Fruit fly (Drosophila melanogaster): Measurements from ENCODE around the gene wat.

The wat gene

DNA sequence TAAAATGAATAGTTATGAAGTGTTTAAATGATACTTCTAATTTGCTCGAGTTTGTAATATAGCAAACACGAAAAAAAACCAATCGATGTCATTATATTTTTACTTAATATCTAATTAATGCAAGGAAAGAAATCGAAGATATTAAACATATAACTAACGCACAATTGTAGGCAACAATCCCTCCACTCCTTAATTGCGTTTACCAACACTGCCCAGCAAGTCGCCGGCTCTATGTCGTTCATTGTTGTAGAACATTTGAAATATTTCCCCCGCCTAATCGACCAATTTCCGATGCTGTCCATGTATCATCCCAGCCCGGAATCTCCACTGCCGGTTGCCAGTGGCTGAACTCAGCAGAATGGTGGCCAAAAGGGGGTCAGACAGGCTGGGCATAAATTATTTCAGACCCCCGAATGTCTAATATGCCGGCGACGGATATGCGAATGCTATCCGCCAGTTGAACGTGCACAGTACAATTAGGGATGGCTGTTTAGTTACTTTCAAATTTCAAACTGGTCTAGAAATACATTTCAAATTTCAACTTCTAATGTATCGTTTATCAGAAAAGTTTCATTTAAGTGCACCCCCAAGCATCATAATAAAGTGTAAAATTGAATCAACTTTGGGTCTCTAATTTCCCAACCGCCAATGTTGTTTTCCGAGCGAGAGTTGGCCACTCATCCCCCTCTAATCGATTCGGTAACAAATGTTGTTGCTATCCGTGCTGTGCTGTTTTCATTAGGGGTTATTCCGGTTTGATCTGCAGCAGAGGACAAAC, 48.4 kb upstream of the wat start (continued):
- TF ChIP-seq CG3281 (GFP tag; optimal IDR thresholded peaks at IDR 0.05) (peak; percentile 49), al (GFP tag; IDR thresholded peaks at IDR 0.05) (no peak), CG6765 (GFP tag; optimal IDR thresholded peaks at IDR 0.05) (no peak), CG12744 (GFP tag; optimal IDR thresholded peaks at IDR 0.05) (no peak), tin (GFP tag; optimal IDR thresholded peaks at IDR 0.05) (peak; percentile 15), luna (GFP tag; optimal IDR thresholded peaks at IDR 0.05) (no peak), CG30403 (GFP tag; optimal IDR thresholded peaks at IDR 0.05) (peak; percentile 34), CG9727 (GFP tag; optimal IDR thresholded peaks at IDR 0.05) (peak; percentile 57), CG13296 (GFP tag; optimal IDR thresholded peaks at IDR 0.05) (peak; percentile 43), maf-S (GFP tag; optimal IDR thresholded peaks at IDR 0.05) (peak; percentile 30), CG12769 (tag; optimal IDR thresholded peaks at IDR 0.05) (peak; percentile 80), CG2120 (GFP tag; optimal IDR thresholded peaks at IDR 0.05) (peak; percentile 69), CG1792 (GFP tag; optimal IDR thresholded peaks at IDR 0.05) (no peak), bab2 (GFP tag; optimal IDR thresholded peaks at IDR 0.05) (peak; percentile 45), nmo (GFP tag; optimal IDR thresholded peaks at IDR 0.05) (peak; percentile 27), CG32772 (GFP tag; IDR thresholded peaks at IDR 0.05) (peak; percentile 43), gfzf (GFP tag; optimal IDR thresholded peaks at IDR 0.05) (no peak), corto (GFP tag; optimal IDR thresholded peaks at IDR 0.05) (peak; percentile 29), unpg (GFP tag; optimal IDR thresholded peaks at IDR 0.05) (peak; percentile 16), CG3407 (GFP tag; optimal IDR thresholded peaks at IDR 0.05) (no peak), HmgZ (tag; optimal IDR thresholded peaks at IDR 0.05) (peak; percentile 10), C15 (GFP tag; IDR thresholded peaks at IDR 0.05) (no peak), CG11093 (GFP tag; IDR thresholded peaks at IDR 0.05) (0 out of 3 replicates have a peak, but pooled peaks have one; percentile 15), scrt (GFP tag; optimal IDR thresholded peaks at IDR 0.05) (peak; percentile 22), CG4820 (GFP tag; optimal IDR thresholded peaks at IDR 0.05) (no peak), Gug (GFP tag; IDR thresholded peaks at IDR 0.05) (peak; percentile 7; the same call in 2 of the 4 replicates), ci (GFP tag; IDR thresholded peaks at IDR 0.05) (0 out of 3 replicates have a peak, but pooled peaks have one; percentile 61), CG31441 (GFP tag; IDR thresholded peaks at IDR 0.05) (peak; percentile 32; the same call in 1 of the 2 replicates), Bteb2 (GFP tag; optimal IDR thresholded peaks at IDR 0.05) (peak; percentile 16), Nf-YB (GFP tag; optimal IDR thresholded peaks at IDR 0.05) (no peak), CG9609 (GFP tag; optimal IDR thresholded peaks at IDR 0.05) (no peak), Rfx (GFP tag; IDR thresholded peaks at IDR 0.05) (peak; percentile 72), CG1529 (GFP tag; optimal IDR thresholded peaks at IDR 0.05) (no peak), CG9215 (GFP tag; IDR thresholded peaks at IDR 0.05) (peak; percentile 31; the same call in 1 of the 2 replicates), CG2712 (tag; optimal IDR thresholded peaks at IDR 0.05) (peak; percentile 42), NC2β (GFP tag; optimal IDR thresholded peaks at IDR 0.05) (no peak), CG4328 (GFP tag; optimal IDR thresholded peaks at IDR 0.05) (no peak), dati (GFP tag; IDR thresholded peaks at IDR 0.05) (no peak), CG12299 (tag; optimal IDR thresholded peaks at IDR 0.05) (peak; percentile 16), ab (GFP tag; optimal IDR thresholded peaks at IDR 0.05) (no peak), tap (tag; optimal IDR thresholded peaks at IDR 0.05) (peak; percentile 48), Hmr (GFP tag; optimal IDR thresholded peaks at IDR 0.05) (peak; percentile 66), CG12659 (GFP tag; optimal IDR thresholded peaks at IDR 0.05) (peak; percentile 26), HLH4C (GFP tag; IDR thresholded peaks at IDR 0.05; ENCODE audit: partially characterized antibody) (no peak), CG34376 (GFP tag; optimal IDR thresholded peaks at IDR 0.05) (peak; percentile 23), prd (optimal IDR thresholded peaks at IDR 0.05) (no peak), prd (GFP tag; IDR thresholded peaks at IDR 0.05) (peak; percentile 48; the same call in 1 of the 3 replicates), CG14014 (GFP tag; IDR thresholded peaks at IDR 0.05) (peak; percentile 40; the same call in 1 of the 2 replicates), Camta (GFP tag; optimal IDR thresholded peaks at IDR 0.05) (no peak), CG18619 (GFP tag; optimal IDR thresholded peaks at IDR 0.05) (peak; percentile 46)

Data from whole organism, embryonic.